Worm (Caenorhabditis elegans) whole organism, L4 larva: ENCODE measurements around the gene K05F1.13.

Experiments used
- dpl-1 ChIP-seq: fragments of 150-350 bp; optimal IDR thresholded peaks from 2 replicates; lab custom pipeline; 2014; ENCODE audit warnings: missing biosample characterization, missing genetic modification reagents, missing genetic modification characterization
- hif-1 ChIP-seq, 2 experiments: sonication (generic microtip); optimal IDR thresholded peaks; 2 replicates each; lab custom pipeline; 2016 to 2017; ENCODE audit warnings: missing compliant biosample characterization in 2 of 2, missing genetic modification characterization in 2 of 2, missing genetic modification reagents in 2 of 2, missing genotype in 2 of 2, mild to moderate bottlenecking in 1 of 2
- lsy-2 ChIP-seq, 2 experiments: fragments of 150-350 bp in 1 of 2; sonication (generic microtip) in 1 of 2; optimal IDR thresholded peaks; 2 replicates each; lab custom pipeline; 2014 to 2017; ENCODE audit warnings: missing biosample characterization in 2 of 2, missing genetic modification characterization in 2 of 2

ce11 chrII:5751353-5751752 lies 37.6 kb upstream of the K05F1.13 start:
- TF ChIP-seq dpl-1 (GFP tag; lab: Kevin White, UChicago): no peak
- no peak for TF ChIP-seq hif-1 (tag; optimal IDR thresholded peaks at IDR 0.05; lab: Kevin White, UChicago)
- no peak for TF ChIP-seq lsy-2 (tag; optimal IDR thresholded peaks at IDR 0.05; lab: Kevin White, UChicago)
